Worm (Caenorhabditis elegans) whole organism, young adult: ENCODE data around the gene acox-1.6.

Experiments used
- B0019.2 ChIP-seq: fragments of 200-800 bp; sonication (Bioruptor generic); conservative IDR thresholded peaks from 2 replicates; pipeline ENCODE4 v1.3.6; 2022; ENCODE audit warnings: missing genetic modification reagents, missing genetic modification characterization, missing compliant biosample characterization
- B0336.3 ChIP-seq: fragments of 200-800 bp; sonication (Bioruptor generic); IDR thresholded peaks from 2 replicates; pipeline ENCODE4 v1.3.6; 2022; ENCODE audit warnings: missing genetic modification characterization, missing compliant biosample characterization
- F23B12.7 ChIP-seq: sonication (generic microtip); optimal IDR thresholded peaks from 2 replicates; lab custom pipeline; 2017; ENCODE audit warnings: missing genetic modification characterization, mild to moderate bottlenecking, missing compliant biosample characterization, antibody characterized with exemption, moderate library complexity; ENCODE audit not compliant: insufficient read depth
- F57C9.4 ChIP-seq: sonication (generic microtip); optimal IDR thresholded peaks from 2 replicates; lab custom pipeline; 2017; ENCODE audit warnings: mild to moderate bottlenecking, missing genetic modification characterization, missing compliant biosample characterization
- ama-1 ChIP-seq, 3 experiments: fragments of 150-350 bp in 1 of 3; sonication (generic microtip) in 2 of 3; optimal IDR thresholded peaks; 2 replicates each; lab custom pipeline; 2014 to 2018; ENCODE audit warnings: missing biosample characterization in 2 of 3, missing genetic modification characterization in 2 of 3, missing genetic modification reagents in 2 of 3
- ceh-100 ChIP-seq: fragments of 200-800 bp; sonication (Bioruptor generic); IDR thresholded peaks from 2 replicates; pipeline ENCODE4 v1.3.6; 2022; ENCODE audit warnings: missing genetic modification reagents, missing genetic modification characterization, missing compliant biosample characterization
- hlh-26 ChIP-seq: fragments of 200-800 bp; sonication (Bioruptor generic); conservative IDR thresholded peaks from 2 replicates; pipeline ENCODE4 v1.3.6; 2022; ENCODE audit warnings: missing genetic modification reagents, missing genetic modification characterization, missing compliant biosample characterization
- hrde-1 ChIP-seq: sonication (generic microtip); optimal IDR thresholded peaks from 2 replicates; lab custom pipeline; 2016; ENCODE audit warnings: missing genetic modification characterization, mild to moderate bottlenecking, missing compliant biosample characterization, moderate library complexity, missing genotype, missing genetic modification reagents, borderline replicate concordance
- lir-1 ChIP-seq: fragments of 200-800 bp; sonication (Bioruptor generic); conservative IDR thresholded peaks from 2 replicates; pipeline ENCODE4 v1.3.6; 2022; ENCODE audit warnings: missing genetic modification reagents, missing genetic modification characterization, missing compliant biosample characterization
- unc-62 ChIP-seq: fragments of 150-350 bp; optimal IDR thresholded peaks from 2 replicates; lab custom pipeline; 2014; ENCODE audit warnings: missing biosample characterization, missing genetic modification reagents, missing genetic modification characterization

ce11 chrX:15801827-15802226 lies 36.5 kb downstream of the acox-1.6 start:
- TF ChIP-seq B0019.2 (GFP tag; lab: Robert Waterston, UW) (no peak), B0336.3 (GFP tag; lab: Robert Waterston, UW) (no peak), lir-1 (no peak), hrde-1 (tag; lab: Kevin White, UChicago) (no peak), ama-1 (optimal IDR thresholded peaks at IDR 0.05; lab: Kevin White, UChicago) (no peak), ama-1 (GFP tag; optimal IDR thresholded peaks at IDR 0.05; lab: Kevin White, UChicago) (no peak), F23B12.7 (tag; lab: Kevin White, UChicago) (no peak), unc-62 (GFP tag; lab: Kevin White, UChicago) (no peak), hlh-26 (no peak), ceh-100 (GFP tag; lab: Robert Waterston, UW) (no peak), F57C9.4 (tag; lab: Kevin White, UChicago) (no peak)
